Worm (Caenorhabditis elegans): ENCODE data around the gene M03F8.1.

The M03F8.1 gene

DNA sequence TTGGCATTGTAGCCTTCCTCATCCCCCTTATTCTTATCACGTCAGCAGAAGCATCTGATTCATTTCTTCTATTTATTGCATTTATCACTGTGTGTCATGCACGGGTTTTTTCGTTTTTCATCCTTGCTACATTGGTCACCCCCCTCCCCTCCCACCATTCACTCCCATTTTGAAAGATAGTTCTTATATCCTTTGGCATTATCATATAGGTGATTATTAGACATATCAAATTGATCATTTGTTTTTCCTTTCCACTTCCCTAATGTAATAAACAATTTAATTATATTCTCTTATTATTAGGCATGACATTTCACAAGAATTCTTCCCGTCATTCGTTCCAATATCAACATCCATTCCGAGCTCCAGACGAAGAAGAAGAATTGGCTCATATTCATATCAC lies at the start of gene M03F8.1:
Gene M03F8.1 (plus strand): TSS at position 301 of the 400 bp plus-strand sequence.
- TF ChIP-seq sptf-1 (tag; optimal IDR thresholded peaks at IDR 0.05) (no peak), unc-86 (tag; optimal IDR thresholded peaks at IDR 0.05) (no peak), blmp-1 (tag; optimal IDR thresholded peaks at IDR 0.05) (peak; percentile 31)

- TF ChIP-seq nhr-71 (tag; optimal IDR thresholded peaks at IDR 0.05) = no peak
- TF ChIP-seq xbp-1 (tag; optimal IDR thresholded peaks at IDR 0.05) = no peak
These were observed 49.4 kb upstream of the M03F8.1 start, which contains the start of gene C04E6.5 for ce11 chrV:5901833-5902232. C04E6.5 (plus strand) TSS chrV:5902133.

ce11 chrV:5906252-5906651 lies 45.0 kb upstream of the M03F8.1 start, which contains the start of gene srd-15:
srd-15 (minus strand) TSS chrV:5906352.
- TF ChIP-seq rnt-1 (tag; optimal IDR thresholded peaks at IDR 0.05) (no peak), sup-37 (GFP tag; optimal IDR thresholded peaks at IDR 0.05) (no peak), C16A3.4 (tag; optimal IDR thresholded peaks at IDR 0.05) (no peak), elt-3 (tag; optimal IDR thresholded peaks at IDR 0.05) (no peak), vab-15 (tag; optimal IDR thresholded peaks at IDR 0.05) (no peak), ztf-4 (tag; optimal IDR thresholded peaks at IDR 0.05) (no peak), unc-62 (GFP tag; optimal IDR thresholded peaks at IDR 0.05) (no peak), lir-3 (tag; optimal IDR thresholded peaks at IDR 0.05; ENCODE audit: poor library complexity) (no peak), ceh-63 (GFP tag; optimal IDR thresholded peaks at IDR 0.05) (no peak), lin-14 (GFP tag; optimal IDR thresholded peaks at IDR 0.05) (no peak), ztf-11 (tag; optimal IDR thresholded peaks at IDR 0.05) (no peak)

ce11 chrV:5907090-5907489 lies 44.1 kb upstream of the M03F8.1 start, which contains the start of gene C04E6.4:
C04E6.4 (plus strand) TSS chrV:5907390.
- no peak for TF ChIP-seq mab-9 (GFP tag; IDR thresholded peaks at IDR 0.05)
- TF ChIP-seq blmp-1 (tag; optimal IDR thresholded peaks at IDR 0.05) = no peak
- no peak for TF ChIP-seq C04F5.9 (tag; optimal IDR thresholded peaks at IDR 0.05)
- no peak for TF ChIP-seq pag-3 (tag; optimal IDR thresholded peaks at IDR 0.05; ENCODE audit: borderline replicate concordance, insufficient read depth)
- no peak for TF ChIP-seq ceh-88 (GFP tag; IDR thresholded peaks at IDR 0.05)
- TF ChIP-seq fkh-10 (GFP tag; optimal IDR thresholded peaks at IDR 0.05) = no peak
- TF ChIP-seq efl-3 (GFP tag; optimal IDR thresholded peaks at IDR 0.05) = no peak
- TF ChIP-seq efl-1 (optimal IDR thresholded peaks at IDR 0.05) = no peak
- no peak for TF ChIP-seq efl-1 (GFP tag; optimal IDR thresholded peaks at IDR 0.05 in 1 of 2)
- TF ChIP-seq sptf-1 (tag; optimal IDR thresholded peaks at IDR 0.05) = no peak
- TF ChIP-seq Y116A8C.19 (tag; optimal IDR thresholded peaks at IDR 0.05; ENCODE audit: borderline replicate concordance) = no peak
- no peak for TF ChIP-seq nhr-85 (tag)
- no peak for TF ChIP-seq dsc-1 (tag; optimal IDR thresholded peaks at IDR 0.05)
- no peak for TF ChIP-seq F16B12.6 (tag; optimal IDR thresholded peaks at IDR 0.05)

ce11 chrV:5912426-5912825 lies 38.8 kb upstream of the M03F8.1 start, which contains the start of gene C04E6.13:
C04E6.13 (plus strand) TSS chrV:5912726.
- TF ChIP-seq efl-1 (optimal IDR thresholded peaks at IDR 0.05) (no peak), efl-1 (GFP tag; optimal IDR thresholded peaks at IDR 0.05 in 1 of 2) (peak in 1 of 2 experiments; percentile 7), zip-4 (GFP tag; optimal IDR thresholded peaks at IDR 0.05) (no peak)

DNA sequence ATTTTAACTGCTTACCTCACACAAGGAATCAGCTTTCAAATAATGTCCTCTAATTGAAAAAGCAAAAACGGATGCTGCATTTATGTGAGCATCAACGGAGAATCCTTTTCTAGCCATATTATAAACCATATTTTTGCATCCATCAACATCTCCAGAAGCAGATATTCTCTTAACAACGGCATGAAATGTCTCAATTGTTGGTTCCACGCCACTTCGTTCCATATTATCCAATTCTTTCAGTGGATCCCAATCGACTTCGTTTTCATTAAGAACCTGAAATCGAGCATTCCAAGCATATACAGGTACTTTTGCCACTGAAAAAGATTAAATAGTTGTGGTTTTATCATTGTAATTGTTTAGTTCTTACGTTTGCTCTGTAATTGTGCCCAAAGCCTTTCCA lies 34.4 kb upstream of the M03F8.1 start:
- TF ChIP-seq tlp-1 (tag; optimal IDR thresholded peaks at IDR 0.05) (no peak), efl-1 (optimal IDR thresholded peaks at IDR 0.05) (no peak), efl-1 (GFP tag; optimal IDR thresholded peaks at IDR 0.05 in 1 of 2) (peak in 1 of 2 experiments; percentile 75)

DNA sequence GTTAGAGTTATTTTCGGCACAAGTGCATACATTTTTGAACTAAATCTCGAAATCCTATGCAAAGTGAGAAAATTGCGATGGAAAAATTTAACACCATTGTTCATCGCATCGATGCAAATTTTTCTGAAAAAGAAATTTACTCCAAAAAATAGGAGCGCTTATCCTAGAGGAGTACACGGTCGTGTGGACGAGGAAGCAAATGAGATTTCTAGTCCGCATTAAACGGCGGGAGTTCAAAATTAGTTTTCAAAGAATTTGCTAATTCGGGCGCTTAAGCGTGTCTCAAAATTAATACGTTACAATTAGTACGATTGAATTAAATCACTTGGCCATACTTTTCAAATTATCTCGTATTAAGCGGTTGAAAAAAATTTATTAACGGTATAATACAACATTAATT lies 33.5 kb upstream of the M03F8.1 start, which contains the start of gene lrpr-1:
Gene lrpr-1 (minus strand): TSS at position 185 of the 400 bp plus-strand sequence.
- TF ChIP-seq hpl-2 (GFP tag; optimal IDR thresholded peaks at IDR 0.05) = no peak
- peak; percentile 24 for TF ChIP-seq fkh-10 (GFP tag; optimal IDR thresholded peaks at IDR 0.05)
- peak; percentile 86 for TF ChIP-seq isw-1 (GFP tag; IDR thresholded peaks at IDR 0.05)
- TF ChIP-seq lin-39 (tag; optimal IDR thresholded peaks at IDR 0.05) = peak; percentile 69
- TF ChIP-seq ceh-8 (GFP tag; optimal IDR thresholded peaks at IDR 0.05) = peak; percentile 77
- TF ChIP-seq lin-13 (GFP tag; optimal IDR thresholded peaks at IDR 0.05) = peak; percentile 71
- TF ChIP-seq C16A3.4 (tag; optimal IDR thresholded peaks at IDR 0.05) = peak; percentile 42
- TF ChIP-seq C04F5.9 (tag; optimal IDR thresholded peaks at IDR 0.05) = peak; percentile 94
- TF ChIP-seq pqm-1 (tag; optimal IDR thresholded peaks at IDR 0.05) = no peak
- TF ChIP-seq nhr-11 (tag; optimal IDR thresholded peaks at IDR 0.05) = peak; percentile 71
- peak; percentile 71; the same call in 1 of the 2 replicates for TF ChIP-seq ceh-88 (GFP tag; IDR thresholded peaks at IDR 0.05)
- TF ChIP-seq nhr-20 (tag; optimal IDR thresholded peaks at IDR 0.05) = peak; percentile 93
- TF ChIP-seq mab-9 (GFP tag; IDR thresholded peaks at IDR 0.05) = peak; percentile 91
- peak; percentile 57 for TF ChIP-seq blmp-1 (tag; optimal IDR thresholded peaks at IDR 0.05)
- TF ChIP-seq efl-3 (GFP tag; optimal IDR thresholded peaks at IDR 0.05) = peak; percentile 90
- TF ChIP-seq ces-1 (GFP tag; optimal IDR thresholded peaks at IDR 0.05) = no peak
- TF ChIP-seq mdl-1 (tag; optimal IDR thresholded peaks at IDR 0.05) = peak in 1 of 2 experiments; percentile 68

Measured in whole organism, L1 larva.